Fruit fly (Drosophila melanogaster): ENCODE data around the gene inaF-D.

Gene inaF-D

DNA sequence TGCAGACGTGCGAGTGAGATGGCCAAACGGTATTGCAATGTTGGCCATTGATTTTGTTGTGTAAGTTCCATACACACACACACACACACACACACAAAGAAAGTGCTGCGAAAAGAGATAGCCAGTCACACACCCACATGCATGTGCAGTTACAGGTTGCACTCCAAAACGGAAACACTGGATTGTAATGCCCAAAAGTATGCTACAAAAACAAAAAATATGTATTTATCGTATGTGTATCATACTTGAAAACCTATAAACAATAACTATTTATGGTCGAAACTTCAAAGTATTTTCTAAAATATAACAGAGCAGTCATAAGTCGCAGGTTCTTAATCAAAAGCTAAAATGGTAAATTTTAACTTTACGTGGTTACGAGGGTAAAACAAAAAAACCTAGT lies 1.1 kb upstream of the inaF-D start (continued):
- peak; percentile 33 for TF ChIP-seq cg (GFP tag; optimal IDR thresholded peaks at IDR 0.05)

- TF ChIP-seq maf-S (GFP tag; optimal IDR thresholded peaks at IDR 0.05) (no peak), CG5180 (GFP tag; optimal IDR thresholded peaks at IDR 0.05) (no peak), usp (GFP tag; optimal IDR thresholded peaks at IDR 0.05) (no peak), CG34224 (GFP tag; IDR thresholded peaks at IDR 0.05; ENCODE audit: partially characterized antibody) (no peak), Bgb (GFP tag; IDR thresholded peaks at IDR 0.05; ENCODE audit: partially characterized antibody) (no peak), D19A (tag; optimal IDR thresholded peaks at IDR 0.05) (no peak), CG34376 (GFP tag; optimal IDR thresholded peaks at IDR 0.05) (no peak), CG14667 (GFP tag; IDR thresholded peaks at IDR 0.05) (no peak)
Measured at dm6 chrX:11723946-11724345, 5.0 kb downstream of the inaF-D start, which contains the start of gene CG15221. Gene CG15221, plus strand, starts transcription at chrX:11724246.

- peak; percentile 87 for TF ChIP-seq Dp (GFP tag; optimal IDR thresholded peaks at IDR 0.05)
- no peak for TF ChIP-seq HHEX (GFP tag; optimal IDR thresholded peaks at IDR 0.05)
- peak; percentile 47 for TF ChIP-seq CG10147 (GFP tag; optimal IDR thresholded peaks at IDR 0.05)
- TF ChIP-seq CG9876 (GFP tag; optimal IDR thresholded peaks at IDR 0.05), result peak; percentile 18
- peak; percentile 27 for TF ChIP-seq vfl (GFP tag; optimal IDR thresholded peaks at IDR 0.05)
- no peak for TF ChIP-seq jigr1 (GFP tag; IDR thresholded peaks at IDR 0.05)
- no peak for TF ChIP-seq CG18619 (GFP tag; optimal IDR thresholded peaks at IDR 0.05)
- peak; percentile 61 for TF ChIP-seq CG6272 (GFP tag; IDR thresholded peaks at IDR 0.05)
- no peak for TF ChIP-seq kni (GFP tag; optimal IDR thresholded peaks at IDR 0.05)
- TF ChIP-seq CG3281 (GFP tag; optimal IDR thresholded peaks at IDR 0.05), result peak; percentile 61
- no peak for TF ChIP-seq CG8478 (optimal IDR thresholded peaks at IDR 0.05)
- TF ChIP-seq Drgx (GFP tag; IDR thresholded peaks at IDR 0.05), result no peak
- 0 out of 2 replicates have a peak, but pooled peaks have one; percentile 21 for TF ChIP-seq gsb (GFP tag; IDR thresholded peaks at IDR 0.05)
- TF ChIP-seq CG13424 (tag; optimal IDR thresholded peaks at IDR 0.05), result peak; percentile 81
- no peak for TF ChIP-seq seq (GFP tag; IDR thresholded peaks at IDR 0.05)
- TF ChIP-seq mam (GFP tag; optimal IDR thresholded peaks at IDR 0.05), result peak; percentile 62
- TF ChIP-seq toy (GFP tag; IDR thresholded peaks at IDR 0.05), result no peak
- peak; percentile 57 for TF ChIP-seq CG1792 (GFP tag; optimal IDR thresholded peaks at IDR 0.05)
- peak; percentile 34; the same call in 1 of the 2 replicates for TF ChIP-seq CG14441 (GFP tag; IDR thresholded peaks at IDR 0.05)
- TF ChIP-seq CG31388 (GFP tag; optimal IDR thresholded peaks at IDR 0.05), result no peak
- TF ChIP-seq Lhr (GFP tag; optimal IDR thresholded peaks at IDR 0.05), result peak; percentile 2
- TF ChIP-seq peb (GFP tag; IDR thresholded peaks at IDR 0.05), result peak; percentile 18; the same call in 1 of the 2 replicates
- peak; percentile 86 for TF ChIP-seq phol (tag; optimal IDR thresholded peaks at IDR 0.05)
- TF ChIP-seq CG9727 (GFP tag; optimal IDR thresholded peaks at IDR 0.05), result peak; percentile 48
- TF ChIP-seq CG4404 (GFP tag; IDR thresholded peaks at IDR 0.05), result peak; percentile 66
- no peak for TF ChIP-seq CG15073 (GFP tag; optimal IDR thresholded peaks at IDR 0.05)
- TF ChIP-seq Bgb (GFP tag; IDR thresholded peaks at IDR 0.05; ENCODE audit: partially characterized antibody), result peak; percentile 84
- no peak for TF ChIP-seq Poxn (GFP tag; IDR thresholded peaks at IDR 0.05)
- no peak for TF ChIP-seq D19B (GFP tag; optimal IDR thresholded peaks at IDR 0.05)
- no peak for TF ChIP-seq CG16779 (GFP tag; IDR thresholded peaks at IDR 0.05)
- TF ChIP-seq YL-1 (GFP tag; optimal IDR thresholded peaks at IDR 0.05), result peak; percentile 63
- TF ChIP-seq Spps (tag; optimal IDR thresholded peaks at IDR 0.05), result no peak
- TF ChIP-seq ab (GFP tag; optimal IDR thresholded peaks at IDR 0.05), result no peak
- TF ChIP-seq unc-4 (GFP tag; IDR thresholded peaks at IDR 0.05; ENCODE audit: partially characterized antibody), result peak; percentile 84
- TF ChIP-seq trem (tag; optimal IDR thresholded peaks at IDR 0.05), result peak; percentile 64
- no peak for TF ChIP-seq klu (GFP tag; IDR thresholded peaks at IDR 0.05)
- TF ChIP-seq abd-A (tag; optimal IDR thresholded peaks at IDR 0.05), result no peak
- no peak for TF ChIP-seq cad (GFP tag; optimal IDR thresholded peaks at IDR 0.05)
- no peak for TF ChIP-seq zf30C (GFP tag; optimal IDR thresholded peaks at IDR 0.05)
- peak; percentile 69; the same call in 1 of the 2 replicates for TF ChIP-seq tna (GFP tag; IDR thresholded peaks at IDR 0.05; ENCODE audit: partially characterized antibody)
Measured at dm6 chrX:11720138-11720537, 8.8 kb downstream of the inaF-D start, which contains the start of gene Tango10. Gene Tango10, plus strand, starts transcription at chrX:11720245.

Data from whole organism, embryonic.